Worm (Caenorhabditis elegans) whole organism, L1 larva: Measurements from ENCODE around the gene aptf-2.
A peak's percentile ranks its signal among the peaks of the same experiment; 100 is the strongest.

Experiments used
- C04F5.9 ChIP-seq: sonication (generic microtip); optimal IDR thresholded peaks from 2 replicates; lab custom pipeline; 2016; ENCODE audit warnings: missing genetic modification characterization, missing compliant biosample characterization
- C16A3.4 ChIP-seq: fragments of 150-350 bp; optimal IDR thresholded peaks from 2 replicates; lab custom pipeline; 2014; ENCODE audit warnings: missing biosample characterization, missing genetic modification characterization
- C34B4.2 ChIP-seq: sonication (generic microtip); optimal IDR thresholded peaks from 2 replicates; lab custom pipeline; 2017; ENCODE audit warnings: mild to moderate bottlenecking, missing genetic modification characterization, missing compliant biosample characterization
- aha-1 ChIP-seq: fragments of 150-350 bp; optimal IDR thresholded peaks from 2 replicates; lab custom pipeline; 2014; ENCODE audit warnings: missing biosample characterization, missing genetic modification characterization
- alr-1 ChIP-seq: fragments of 200-800 bp; sonication (Bioruptor generic); optimal IDR thresholded peaks from 2 replicates; lab custom pipeline; 2018; ENCODE audit warnings: borderline replicate concordance, mild to moderate bottlenecking, missing genetic modification characterization, missing compliant biosample characterization
- aly-2 ChIP-seq: fragments of 150-350 bp; optimal IDR thresholded peaks from 2 replicates; lab custom pipeline; 2014; ENCODE audit warnings: missing biosample characterization, missing genetic modification characterization
- ama-1 ChIP-seq: fragments of 150-350 bp; optimal IDR thresholded peaks from 2 replicates; lab custom pipeline; 2014
- blmp-1 ChIP-seq: fragments of 150-350 bp; optimal IDR thresholded peaks from 2 replicates; lab custom pipeline; 2014; ENCODE audit warnings: missing biosample characterization, missing genetic modification characterization
- ceh-8 ChIP-seq: fragments of 200-800 bp; sonication (Bioruptor generic); optimal IDR thresholded peaks from 2 replicates; lab custom pipeline; 2018; ENCODE audit warnings: mild to moderate bottlenecking, missing genetic modification characterization, moderate library complexity, missing compliant biosample characterization
- ceh-82 ChIP-seq, 3 experiments: fragments of 150-350 bp in 1 of 3; sonication (generic microtip) in 2 of 3; optimal IDR thresholded peaks; 2 replicates each; lab custom pipeline; 2014 to 2017; ENCODE audit warnings: missing biosample characterization in 3 of 3, missing genetic modification characterization in 3 of 3
- ceh-88 ChIP-seq: fragments of 200-800 bp; sonication (Bioruptor generic); IDR thresholded peaks from 2 replicates; pipeline ENCODE4 v1.3.6; 2022; ENCODE audit warnings: missing genetic modification characterization, missing compliant biosample characterization
- ceh-90 ChIP-seq: sonication (generic microtip); optimal IDR thresholded peaks from 2 replicates; lab custom pipeline; 2016; ENCODE audit warnings: missing genetic modification characterization, missing compliant biosample characterization
- dsc-1 ChIP-seq: sonication (generic microtip); optimal IDR thresholded peaks from 2 replicates; lab custom pipeline; 2016; ENCODE audit warnings: mild to moderate bottlenecking, missing genetic modification characterization, missing compliant biosample characterization
- efl-3 ChIP-seq: fragments of 200-800 bp; sonication (Bioruptor generic); optimal IDR thresholded peaks from 2 replicates; lab custom pipeline; 2018; ENCODE audit warnings: mild to moderate bottlenecking, missing genetic modification characterization, missing compliant biosample characterization
- egl-13 ChIP-seq: sonication (generic microtip); optimal IDR thresholded peaks from 2 replicates; lab custom pipeline; 2016; ENCODE audit warnings: missing genotype, missing genetic modification reagents, missing genetic modification characterization, missing compliant biosample characterization
- egl-27 ChIP-seq, 2 experiments: fragments of 150-350 bp in 1 of 2; sonication (generic microtip); optimal IDR thresholded peaks; 3 replicates each; lab custom pipeline; 2017 to 2018; ENCODE audit warnings: missing biosample characterization in 2 of 2, missing genetic modification characterization in 2 of 2, missing genetic modification reagents in 2 of 2
- elt-2 ChIP-seq: sonication (generic microtip); optimal IDR thresholded peaks from 2 replicates; lab custom pipeline; 2016; ENCODE audit warnings: missing genetic modification characterization, mild to moderate bottlenecking, inconsistent platforms, missing compliant biosample characterization, missing genetic modification reagents
- ets-5 ChIP-seq: fragments of 200-800 bp; sonication (Bioruptor generic); IDR thresholded peaks from 2 replicates; pipeline ENCODE4 v1.3.6; 2022; ENCODE audit warnings: missing genetic modification characterization, missing compliant biosample characterization
- fkh-10 ChIP-seq: sonication (generic microtip); optimal IDR thresholded peaks from 2 replicates; lab custom pipeline; 2017; ENCODE audit warnings: missing biosample characterization, missing genetic modification reagents, missing genetic modification characterization
- fkh-4 ChIP-seq: sonication (generic microtip); optimal IDR thresholded peaks from 2 replicates; lab custom pipeline; 2016; ENCODE audit warnings: missing compliant biosample characterization, missing genetic modification characterization, borderline replicate concordance
- fos-1 ChIP-seq: fragments of 150-350 bp; optimal IDR thresholded peaks from 2 replicates; lab custom pipeline; 2014; ENCODE audit warnings: missing biosample characterization, missing genetic modification characterization
- grh-1 ChIP-seq: fragments of 200-800 bp; sonication (Bioruptor generic); IDR thresholded peaks from 2 replicates; pipeline ENCODE4 v1.3.6; 2022; ENCODE audit warnings: missing genetic modification reagents, missing genetic modification characterization, missing compliant biosample characterization
- irx-1 ChIP-seq: sonication (generic microtip); optimal IDR thresholded peaks from 2 replicates; lab custom pipeline; 2016; ENCODE audit warnings: missing genetic modification characterization, missing compliant biosample characterization
- jun-1 ChIP-seq: fragments of 150-350 bp; optimal IDR thresholded peaks from 2 replicates; lab custom pipeline; 2014; ENCODE audit warnings: missing biosample characterization, missing genetic modification reagents, missing genetic modification characterization
- lin-35 ChIP-seq, 2 experiments: fragments of 150-350 bp; optimal IDR thresholded peaks; 2 replicates each; lab custom pipeline; 2014; ENCODE audit warnings: missing biosample characterization in 2 of 2, missing genetic modification characterization in 2 of 2, missing genetic modification reagents in 2 of 2
- lin-39 ChIP-seq: fragments of 150-350 bp; optimal IDR thresholded peaks from 2 replicates; lab custom pipeline; 2014; ENCODE audit warnings: missing biosample characterization, missing genetic modification reagents, missing genetic modification characterization
- mdl-1 ChIP-seq, 2 experiments: fragments of 150-350 bp; optimal IDR thresholded peaks; 2 replicates each; lab custom pipeline; 2014 to 2017; ENCODE audit warnings: missing biosample characterization in 2 of 2, missing genetic modification characterization in 2 of 2, inconsistent platforms in 1 of 2
- nhr-12 ChIP-seq: sonication (generic microtip); optimal IDR thresholded peaks from 2 replicates; lab custom pipeline; 2017; ENCODE audit warnings: missing biosample characterization, missing genetic modification characterization
- nhr-20 ChIP-seq: sonication (generic microtip); optimal IDR thresholded peaks from 2 replicates; lab custom pipeline; 2016; ENCODE audit warnings: mild to moderate bottlenecking, missing genetic modification characterization, missing compliant biosample characterization
- nhr-47 ChIP-seq: sonication (generic microtip); optimal IDR thresholded peaks from 2 replicates; lab custom pipeline; 2016; ENCODE audit warnings: mild to moderate bottlenecking, missing genetic modification characterization, moderate library complexity, missing compliant biosample characterization
- nhr-77 ChIP-seq: fragments of 150-350 bp; optimal IDR thresholded peaks from 2 replicates; lab custom pipeline; 2014; ENCODE audit warnings: missing biosample characterization, missing genetic modification characterization
- nhr-84 ChIP-seq: sonication (generic microtip); optimal IDR thresholded peaks from 2 replicates; lab custom pipeline; 2017; ENCODE audit warnings: missing biosample characterization, missing genetic modification characterization
- nhr-90 ChIP-seq: sonication (generic microtip); optimal IDR thresholded peaks from 2 replicates; lab custom pipeline; 2016; ENCODE audit warnings: mild to moderate bottlenecking, missing genetic modification characterization, missing compliant biosample characterization; ENCODE audit not compliant: poor library complexity
- pag-3 ChIP-seq: sonication (generic microtip); optimal IDR thresholded peaks from 2 replicates; lab custom pipeline; 2017; ENCODE audit warnings: missing genetic modification characterization, mild to moderate bottlenecking, missing compliant biosample characterization, antibody characterized with exemption, borderline replicate concordance; ENCODE audit not compliant: insufficient read depth
- pqm-1 ChIP-seq: sonication (generic microtip); optimal IDR thresholded peaks from 3 replicates; lab custom pipeline; 2017; ENCODE audit warnings: missing biosample characterization, missing genetic modification characterization
- rnt-1 ChIP-seq: sonication (generic microtip); optimal IDR thresholded peaks from 2 replicates; lab custom pipeline; 2016; ENCODE audit warnings: mild to moderate bottlenecking, missing genetic modification characterization, moderate library complexity, missing compliant biosample characterization
- skn-1 ChIP-seq: fragments of 150-350 bp; optimal IDR thresholded peaks from 2 replicates; lab custom pipeline; 2014; ENCODE audit warnings: missing biosample characterization, missing genetic modification characterization
- snpc-4 ChIP-seq: fragments of 150-350 bp; optimal IDR thresholded peaks from 2 replicates; lab custom pipeline; 2014; ENCODE audit warnings: missing biosample characterization, missing genetic modification characterization
- snu-23 ChIP-seq: sonication (generic microtip); optimal IDR thresholded peaks from 2 replicates; lab custom pipeline; 2016; ENCODE audit warnings: missing genetic modification characterization, missing compliant biosample characterization
- sox-4 ChIP-seq: sonication (generic microtip); optimal IDR thresholded peaks from 2 replicates; lab custom pipeline; 2016; ENCODE audit warnings: missing genetic modification characterization, missing compliant biosample characterization
- sup-37 ChIP-seq: fragments of 200-800 bp; sonication (Bioruptor generic); optimal IDR thresholded peaks from 2 replicates; lab custom pipeline; 2018; ENCODE audit warnings: mild to moderate bottlenecking, missing genetic modification characterization, missing compliant biosample characterization
- swsn-7 ChIP-seq: sonication (generic microtip); optimal IDR thresholded peaks from 2 replicates; lab custom pipeline; 2016; ENCODE audit warnings: missing genetic modification characterization, missing compliant biosample characterization
- tbx-2 ChIP-seq: sonication (generic microtip); optimal IDR thresholded peaks from 2 replicates; lab custom pipeline; 2016; ENCODE audit warnings: missing genetic modification characterization, missing compliant biosample characterization
- unc-130 ChIP-seq: fragments of 150-350 bp; optimal IDR thresholded peaks from 2 replicates; lab custom pipeline; 2017; ENCODE audit warnings: missing biosample characterization, missing genetic modification characterization, inconsistent platforms
- unc-30 ChIP-seq: sonication (generic microtip); optimal IDR thresholded peaks from 2 replicates; lab custom pipeline; 2017; ENCODE audit warnings: missing biosample characterization, missing genetic modification characterization
- unc-62 ChIP-seq: fragments of 150-350 bp; optimal IDR thresholded peaks from 2 replicates; lab custom pipeline; 2014; ENCODE audit warnings: missing biosample characterization, missing genetic modification reagents, missing genetic modification characterization
- unc-86 ChIP-seq: sonication (generic microtip); optimal IDR thresholded peaks from 2 replicates; lab custom pipeline; 2016; ENCODE audit warnings: missing genetic modification characterization, missing compliant biosample characterization
- unc-98 ChIP-seq: fragments of 200-800 bp; sonication (Bioruptor generic); IDR thresholded peaks from 2 replicates; pipeline ENCODE4 v1.3.6; 2022; ENCODE audit warnings: missing genetic modification characterization, missing compliant biosample characterization
- xbp-1 ChIP-seq: sonication (generic microtip); optimal IDR thresholded peaks from 2 replicates; lab custom pipeline; 2016; ENCODE audit warnings: missing genetic modification characterization, missing compliant biosample characterization
- zag-1 ChIP-seq: fragments of 150-350 bp; optimal IDR thresholded peaks from 2 replicates; lab custom pipeline; 2014; ENCODE audit warnings: missing biosample characterization, missing genetic modification characterization
- ztf-11 ChIP-seq, 2 experiments: sonication (generic microtip); optimal IDR thresholded peaks; 2 replicates each; lab custom pipeline; 2016 to 2017; ENCODE audit warnings: missing genetic modification characterization in 2 of 2, missing biosample characterization in 1 of 2, missing compliant biosample characterization in 1 of 2

The aptf-2 gene

ce11 chrIV:13394686-13395085, 21.2 kb downstream of the aptf-2 start:
- TF ChIP-seq ztf-11 (tag; optimal IDR thresholded peaks at IDR 0.05; lab: Kevin White, UChicago) (no peak), blmp-1 (tag; lab: Kevin White, UChicago) (peak; percentile 47), nhr-20 (tag; lab: Kevin White, UChicago) (no peak), aha-1 (no peak), grh-1 (GFP tag; lab: Robert Waterston, UW) (peak; percentile 15; the same call in 1 of the 2 replicates), aly-2 (tag; lab: Kevin White, UChicago) (no peak), tbx-2 (tag; lab: Kevin White, UChicago) (no peak), fos-1 (no peak)
- TF ChIP-seq, all 84 proteins: peak for 2

- TF ChIP-seq lin-35 (GFP tag; optimal IDR thresholded peaks at IDR 0.05; lab: Kevin White, UChicago): peak in 1 of 2 experiments; percentile 45
- no peak for TF ChIP-seq snpc-4
- TF ChIP-seq xbp-1 (tag; lab: Kevin White, UChicago): no peak
- TF ChIP-seq jun-1: no peak
- TF ChIP-seq nhr-47 (tag; lab: Kevin White, UChicago): peak; percentile 18
- no peak for TF ChIP-seq pqm-1 (tag; lab: Kevin White, UChicago)
- TF ChIP-seq fkh-10 (GFP tag; lab: Kevin White, UChicago): no peak
- no peak for TF ChIP-seq aha-1
- TF ChIP-seq unc-30: no peak
- peak; percentile 23 for TF ChIP-seq pag-3 (tag; lab: Kevin White, UChicago)
- no peak for TF ChIP-seq egl-13 (tag; lab: Kevin White, UChicago)
- TF ChIP-seq elt-2: peak; percentile 85
- TF ChIP-seq unc-98 (GFP tag; lab: Robert Waterston, UW): no peak
- no peak for TF ChIP-seq ama-1 (lab: Kevin White, UChicago)
- peak; percentile 7 for TF ChIP-seq C16A3.4 (tag; lab: Kevin White, UChicago)
- no peak for TF ChIP-seq egl-27 (tag; optimal IDR thresholded peaks at IDR 0.05; lab: Kevin White, UChicago)
- TF ChIP-seq rnt-1 (tag; lab: Kevin White, UChicago): no peak
- TF ChIP-seq unc-62 (GFP tag; lab: Kevin White, UChicago): no peak
- no peak for TF ChIP-seq C34B4.2 (tag; lab: Kevin White, UChicago)
- no peak for TF ChIP-seq swsn-7 (tag; lab: Kevin White, UChicago)
- peak; percentile 36 for TF ChIP-seq blmp-1 (tag; lab: Kevin White, UChicago)
- TF ChIP-seq C04F5.9: no peak
- TF ChIP-seq ceh-88: no peak
- TF ChIP-seq ceh-8 (GFP tag; lab: Kevin White, UChicago): no peak
- no peak for TF ChIP-seq aly-2 (tag; lab: Kevin White, UChicago)
- no peak for TF ChIP-seq alr-1 (tag; lab: Kevin White, UChicago)
- no peak for TF ChIP-seq dsc-1
- TF ChIP-seq zag-1 (tag; lab: Kevin White, UChicago): no peak
- no peak for TF ChIP-seq unc-130
- TF ChIP-seq fkh-4 (tag; lab: Kevin White, UChicago): no peak
- TF ChIP-seq snu-23 (GFP tag; lab: Kevin White, UChicago): peak; percentile 48
- no peak for TF ChIP-seq ceh-82 (tag; optimal IDR thresholded peaks at IDR 0.05; lab: Kevin White, UChicago)
- TF ChIP-seq irx-1 (tag; lab: Kevin White, UChicago): no peak
- no peak for TF ChIP-seq sox-4 (tag; lab: Kevin White, UChicago)
- no peak for TF ChIP-seq ets-5 (GFP tag; lab: Robert Waterston, UW)
- TF ChIP-seq fos-1: no peak
- TF ChIP-seq tbx-2 (tag; lab: Kevin White, UChicago): peak; percentile 58
- no peak for TF ChIP-seq sup-37 (GFP tag; lab: Kevin White, UChicago)
- TF ChIP-seq nhr-90: peak; percentile 73
- TF ChIP-seq skn-1 (tag; lab: Kevin White, UChicago): no peak
- no peak for TF ChIP-seq unc-86 (tag; lab: Kevin White, UChicago)
- peak in 1 of 2 experiments; percentile 26 for TF ChIP-seq mdl-1 (tag; optimal IDR thresholded peaks at IDR 0.05; lab: Kevin White, UChicago)
- TF ChIP-seq ceh-90 (tag; lab: Kevin White, UChicago): no peak
- no peak for TF ChIP-seq nhr-84 (tag; lab: Kevin White, UChicago)
- TF ChIP-seq efl-3: no peak
- no peak for TF ChIP-seq lin-39 (tag; lab: Kevin White, UChicago)
- no peak for TF ChIP-seq nhr-12 (tag; lab: Kevin White, UChicago)
- TF ChIP-seq nhr-77 (tag; lab: Kevin White, UChicago): no peak
Observed at ce11 chrIV:13393246-13393716, 22.6 kb downstream of the aptf-2 start.
